Worm (Caenorhabditis elegans) whole organism, late embryonic: ENCODE data around the gene swsn-6.

Experiments
- T23F11.4 ChIP-seq: fragments of 200-800 bp; sonication (Bioruptor generic); optimal IDR thresholded peaks from 2 replicates; lab custom pipeline; 2018; ENCODE audit warnings: mild to moderate bottlenecking, missing genetic modification characterization, missing compliant biosample characterization
- che-1 ChIP-seq: sonication (generic microtip); optimal IDR thresholded peaks from 2 replicates; lab custom pipeline; 2016; ENCODE audit warnings: mild to moderate bottlenecking, missing genetic modification characterization, missing compliant biosample characterization
- dve-1 ChIP-seq: sonication (generic microtip); optimal IDR thresholded peaks from 2 replicates; lab custom pipeline; 2017; ENCODE audit warnings: antibody characterized with exemption, mild to moderate bottlenecking, missing genetic modification characterization, missing compliant biosample characterization
- ets-4 ChIP-seq: sonication (generic microtip); optimal IDR thresholded peaks from 2 replicates; lab custom pipeline; 2016; ENCODE audit warnings: missing genetic modification characterization, missing compliant biosample characterization
- nfya-1 ChIP-seq: sonication (generic microtip); optimal IDR thresholded peaks from 2 replicates; lab custom pipeline; 2017; ENCODE audit warnings: missing genetic modification characterization, mild to moderate bottlenecking, missing compliant biosample characterization, antibody characterized with exemption, moderate library complexity
- pag-3 ChIP-seq: sonication (generic microtip); optimal IDR thresholded peaks from 2 replicates; lab custom pipeline; 2016; ENCODE audit warnings: missing compliant biosample characterization, missing genetic modification characterization, borderline replicate concordance
- pha-4 ChIP-seq: fragments of 150-350 bp; optimal IDR thresholded peaks from 2 replicates; lab custom pipeline; 2018; ENCODE audit warnings: missing biosample characterization, missing genetic modification reagents, missing genetic modification characterization
- sdc-2 ChIP-seq: sonication (generic microtip); optimal IDR thresholded peaks from 2 replicates; lab custom pipeline; 2016; ENCODE audit warnings: missing genotype, missing genetic modification characterization, missing compliant biosample characterization
- sox-2 ChIP-seq: fragments of 200-800 bp; sonication (Bioruptor generic); IDR thresholded peaks from 2 replicates; pipeline ENCODE4 v1.3.6; 2022; ENCODE audit warnings: missing genetic modification reagents, missing genetic modification characterization, missing compliant biosample characterization
- unc-55 ChIP-seq: sonication (generic microtip); optimal IDR thresholded peaks from 2 replicates; lab custom pipeline; 2017; ENCODE audit warnings: missing biosample characterization, missing genetic modification reagents, missing genetic modification characterization

DNA sequence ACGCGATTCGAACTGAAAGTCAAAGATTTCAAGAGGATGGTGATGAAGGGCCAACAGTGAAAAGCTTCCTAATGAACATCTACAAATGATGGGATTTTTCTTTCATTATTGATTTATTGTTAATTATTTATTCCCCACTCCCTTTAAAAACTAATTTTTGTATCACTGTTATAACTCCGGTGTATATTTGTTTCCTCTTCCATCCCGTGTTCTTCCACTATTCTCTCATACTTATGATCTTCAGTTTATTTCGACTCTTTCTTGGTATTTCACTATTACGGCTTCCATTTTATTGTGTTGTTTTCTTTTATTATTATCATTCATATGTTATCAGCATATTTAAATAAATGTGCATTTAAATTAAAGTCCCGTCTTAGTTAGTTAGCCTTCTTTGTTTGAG, 20.5 kb upstream of the swsn-6 start:
- TF ChIP-seq T23F11.4 (GFP tag; lab: Kevin White, UChicago): no peak
- TF ChIP-seq pha-4 (tag; lab: Kevin White, UChicago): no peak
- TF ChIP-seq dve-1 (tag; lab: Kevin White, UChicago): no peak
- TF ChIP-seq pag-3: no peak
- TF ChIP-seq unc-55 (GFP tag; lab: Kevin White, UChicago): no peak
- no peak for TF ChIP-seq sox-2 (GFP tag; lab: Robert Waterston, UW)
- no peak for TF ChIP-seq che-1
- TF ChIP-seq ets-4 (tag; lab: Kevin White, UChicago): no peak
- no peak for TF ChIP-seq sdc-2
- TF ChIP-seq nfya-1 (tag; lab: Kevin White, UChicago): no peak
